Fruit fly (Drosophila melanogaster) whole organism, embryonic: Measurements from ENCODE around the gene CG10512.

ENCODE experiments used
- CG17359 ChIP-seq: fragments of 200-800 bp; sonication (Bioruptor generic); optimal IDR thresholded peaks from 3 replicates; lab custom pipeline; 2018; ENCODE audit warnings: missing biosample characterization, mild to moderate bottlenecking, missing genetic modification characterization, moderate library complexity
- CG1792 ChIP-seq: fragments of 200-800 bp; sonication (Bioruptor generic); optimal IDR thresholded peaks from 2 replicates; lab custom pipeline; 2016; ENCODE audit warnings: missing biosample characterization, missing genetic modification characterization
- CG18599 ChIP-seq: fragments of 200-800 bp; sonication (Bioruptor generic); optimal IDR thresholded peaks from 3 replicates; lab custom pipeline; 2017; ENCODE audit warnings: missing biosample characterization, missing genetic modification characterization, mild to moderate bottlenecking, moderate library complexity, missing genetic modification reagents
- CG7372 ChIP-seq: fragments of 200-800 bp; sonication (Bioruptor generic); IDR thresholded peaks from 2 replicates; pipeline ENCODE4 v1.3.6; 2022; ENCODE audit warnings: missing biosample characterization, missing genetic modification characterization
- Dip2 ChIP-seq: fragments of 200-800 bp; sonication (Bioruptor generic); IDR thresholded peaks from 2 replicates; pipeline ENCODE4 v1.3.6; 2022; ENCODE audit warnings: missing biosample characterization, missing genetic modification characterization
- disco-r ChIP-seq: fragments of 200-800 bp; sonication (Bioruptor generic); optimal IDR thresholded peaks from 2 replicates; lab custom pipeline; 2016; ENCODE audit warnings: missing biosample characterization, missing genetic modification characterization
- sd ChIP-seq: fragments of 200-800 bp; sonication (Bioruptor generic); optimal IDR thresholded peaks from 3 replicates; lab custom pipeline; 2018; ENCODE audit warnings: missing biosample characterization, mild to moderate bottlenecking, missing genetic modification characterization, moderate library complexity
- stc ChIP-seq: fragments of 200-800 bp; sonication (Bioruptor generic); IDR thresholded peaks from 2 replicates; pipeline ENCODE4 v1.3.6; 2022; ENCODE audit warnings: missing biosample characterization, missing genetic modification characterization
- tio ChIP-seq: fragments of 200-800 bp; sonication (Bioruptor generic); optimal IDR thresholded peaks from 2 replicates; lab custom pipeline; 2017; ENCODE audit warnings: missing biosample characterization, missing genetic modification characterization, inconsistent platforms

- TF ChIP-seq CG7372 (no peak), stc (GFP tag; lab: Robert Waterston, UW) (no peak), tio (no peak), sd (peak; percentile 78), disco-r (GFP tag; lab: Kevin White, UChicago) (no peak), CG1792 (GFP tag; lab: Kevin White, UChicago) (no peak), CG18599 (GFP tag; lab: Kevin White, UChicago) (no peak), Dip2 (GFP tag; lab: Robert Waterston, UW) (no peak), CG17359 (tag; lab: Kevin White, UChicago) (no peak)
These were observed 53.6 kb downstream of the CG10512 start for dm6 chr3L:21256062-21257023.
